Worm (Caenorhabditis elegans) whole organism, L3 larva: Measurements from ENCODE around the gene Y43F8B.13.

Source experiments
- elt-3 ChIP-seq, 3 experiments: fragments of 150-350 bp in 1 of 3; sonication (generic microtip) in 2 of 3; optimal IDR thresholded peaks; 2 replicates in 2 of 3; 4 replicates in 1 of 3; lab custom pipeline; 2014 to 2017; ENCODE audit warnings: missing biosample characterization in 3 of 3, missing genetic modification characterization in 3 of 3
- fos-1 ChIP-seq: fragments of 150-350 bp; optimal IDR thresholded peaks from 2 replicates; lab custom pipeline; 2014; ENCODE audit warnings: missing biosample characterization, missing genetic modification characterization
- lin-15B ChIP-seq: fragments of 150-350 bp; optimal IDR thresholded peaks from 2 replicates; lab custom pipeline; 2014; ENCODE audit warnings: missing biosample characterization, missing genetic modification characterization
- sea-2 ChIP-seq: fragments of 150-350 bp; sonication (generic microtip); optimal IDR thresholded peaks from 4 replicates; lab custom pipeline; 2014; ENCODE audit warnings: missing biosample characterization, missing genetic modification reagents, missing genetic modification characterization
- tbx-2 ChIP-seq: sonication (generic microtip); optimal IDR thresholded peaks from 2 replicates; lab custom pipeline; 2016; ENCODE audit warnings: mild to moderate bottlenecking, missing genetic modification characterization, missing compliant biosample characterization
- unc-62 ChIP-seq: fragments of 150-350 bp; sonication (generic microtip); optimal IDR thresholded peaks from 4 replicates; lab custom pipeline; 2014; ENCODE audit warnings: missing biosample characterization, missing genetic modification reagents, missing genetic modification characterization

DNA sequence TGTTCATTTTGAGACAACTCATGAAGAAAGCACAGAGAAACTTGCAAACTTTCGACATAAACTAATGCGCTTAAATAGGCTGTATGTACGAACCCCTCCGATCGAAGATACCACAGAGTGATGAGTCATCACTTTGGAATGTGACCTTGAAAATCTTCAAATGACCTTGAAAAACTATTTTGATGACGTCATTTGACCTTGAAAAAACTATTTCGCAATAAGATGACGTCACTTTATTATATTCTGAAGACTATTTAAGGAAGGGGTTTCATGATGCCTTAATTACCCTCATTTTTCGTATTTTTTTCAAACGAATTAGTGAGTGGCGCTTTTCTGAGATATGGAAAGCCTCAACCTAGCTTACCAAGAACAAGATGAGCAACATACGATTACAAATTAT, 34.6 kb upstream of the Y43F8B.13 start, which contains the start of gene C25F9.2:
- no peak for TF ChIP-seq fos-1
- no peak for TF ChIP-seq tbx-2
- no peak for TF ChIP-seq lin-15B (tag; lab: Kevin White, UChicago)
- TF ChIP-seq elt-3 (tag; optimal IDR thresholded peaks at IDR 0.05; lab: Kevin White, UChicago), result no peak
- no peak for TF ChIP-seq unc-62 (GFP tag; lab: Kevin White, UChicago)
- TF ChIP-seq sea-2 (GFP tag; lab: Kevin White, UChicago), result no peak
